Fruit fly (Drosophila melanogaster) ovary, adult (tissue): ENCODE data around the gene Meics.

ENCODE experiments used
- CG17801 ChIP-seq: fragments of 200-800 bp; optimal IDR thresholded peaks from 2 replicates; lab custom pipeline; 2019; ENCODE audit warnings: missing biosample characterization, mild to moderate bottlenecking, missing genetic modification characterization, moderate library complexity; ENCODE audit not compliant: partially characterized antibody

Gene Meics

DNA sequence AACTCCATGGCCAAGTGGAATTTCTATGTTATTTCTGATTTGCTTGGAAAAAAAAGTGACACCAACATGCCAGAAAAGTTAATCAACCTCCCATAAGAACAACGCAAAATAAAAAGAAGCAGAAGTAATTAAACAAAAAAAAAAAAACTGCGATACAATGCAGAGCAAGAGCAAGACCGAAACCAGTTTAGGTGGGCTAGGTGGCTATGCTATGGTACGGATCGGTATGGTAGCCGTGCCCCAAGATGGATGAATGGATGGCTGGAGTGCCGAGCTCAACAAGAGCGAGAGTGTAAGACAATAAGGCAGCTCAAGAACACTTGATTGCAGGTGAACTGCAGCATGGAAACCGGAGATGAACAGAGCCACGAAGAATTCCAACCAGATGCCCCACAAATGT lies 27.7 kb downstream of the Meics start:
- TF ChIP-seq CG17801 (GFP tag; lab: Kevin White, UChicago): no peak

dm6 chr3L:13934902-13935301 lies 29.6 kb downstream of the Meics start:
- TF ChIP-seq CG17801 (GFP tag; lab: Kevin White, UChicago): no peak

DNA sequence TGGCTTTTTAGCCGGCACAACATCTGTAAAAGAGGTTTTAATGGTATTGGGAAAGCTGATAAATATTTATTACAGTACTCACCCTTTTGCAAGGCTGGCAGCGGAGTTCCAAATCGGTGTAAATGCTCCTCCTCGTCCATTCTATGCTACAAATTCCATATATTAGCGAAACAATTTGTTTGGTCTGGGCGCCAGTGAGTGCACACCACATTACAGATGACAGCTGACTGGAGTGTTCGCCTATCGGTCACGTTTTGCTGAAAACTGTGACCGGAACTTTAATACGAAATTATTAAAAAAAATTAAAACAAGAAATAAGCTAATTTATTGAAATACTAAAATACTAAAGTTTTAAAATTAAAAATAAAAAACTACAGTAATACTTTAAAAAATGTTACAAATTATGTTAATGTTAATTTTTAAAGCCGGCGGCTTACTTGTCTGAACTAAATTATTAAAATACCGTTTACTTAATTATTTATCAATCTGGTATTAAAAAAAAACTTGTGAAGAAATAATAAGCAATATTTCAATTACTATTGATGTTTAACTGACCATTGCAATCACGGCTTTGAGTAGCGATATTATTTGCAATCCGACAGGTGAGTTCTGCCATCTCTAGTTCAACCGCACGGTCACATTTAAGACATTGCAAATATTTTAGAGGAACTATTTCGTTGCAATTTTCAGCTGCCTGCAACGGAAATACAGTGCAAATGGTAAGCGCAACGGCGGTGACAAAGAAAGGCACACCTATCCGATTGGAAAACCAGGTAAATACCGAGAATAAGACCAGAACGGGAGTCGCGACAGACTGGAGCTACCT lies 35.5 kb downstream of the Meics start, which contains the start of the genes CG8833 and DCTN1-p150:
CG8833 (minus strand) TSS at position 232 of the 826 bp plus-strand sequence.
DCTN1-p150 (plus strand) TSS at position 619 of the 826 bp plus-strand sequence.
- TF ChIP-seq CG17801 (GFP tag; lab: Kevin White, UChicago): no peak

DNA sequence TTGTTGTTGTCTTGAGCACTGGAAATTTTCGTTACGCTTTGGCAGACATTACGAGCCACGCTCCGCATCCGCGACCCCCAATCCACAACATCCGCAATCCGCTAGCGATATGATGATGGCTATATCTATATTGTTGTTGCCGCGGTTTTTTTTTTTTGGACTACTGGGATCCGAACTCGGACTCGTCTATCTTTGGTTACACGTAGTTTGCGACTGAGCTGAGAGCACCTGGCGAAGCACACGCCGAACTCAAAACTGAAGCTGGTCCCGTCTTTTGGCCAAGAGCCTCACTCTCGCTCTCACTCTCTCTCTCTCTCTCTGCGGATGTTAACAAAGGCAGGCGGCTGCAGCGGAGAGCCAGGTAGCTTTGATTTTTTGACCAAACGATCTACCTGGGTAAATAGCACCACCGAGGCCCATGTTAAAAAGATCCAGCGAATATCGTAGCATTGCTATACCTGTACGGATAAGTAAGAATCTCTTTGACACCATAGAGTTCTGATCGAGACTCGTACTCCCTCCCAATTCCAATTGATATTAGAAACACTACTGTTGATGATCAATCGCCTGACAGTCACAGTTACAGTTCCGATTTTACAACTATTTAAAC lies 39.3 kb downstream of the Meics start, which contains the start of gene Rgl:
Rgl (minus strand) TSS at position 219 of the 610 bp plus-strand sequence.
- TF ChIP-seq CG17801 (GFP tag; lab: Kevin White, UChicago): peak; percentile 1

DNA sequence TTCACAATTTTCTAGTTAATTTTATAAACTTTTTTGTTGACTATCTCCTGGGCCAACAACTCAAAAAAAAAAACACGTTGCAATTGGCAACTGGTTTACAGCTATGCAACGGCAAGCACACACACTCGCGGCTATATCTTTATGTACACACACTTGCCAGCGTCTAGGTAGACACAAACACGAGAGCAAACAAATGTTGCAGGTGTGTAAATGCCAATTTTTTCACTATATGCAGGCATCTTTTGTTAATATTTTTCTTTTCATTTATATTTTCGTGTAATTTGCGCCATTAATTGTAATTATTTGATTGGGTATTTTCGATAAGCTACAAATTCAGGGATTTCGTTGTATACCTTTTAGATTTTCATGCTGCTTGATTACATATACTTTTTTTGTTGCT lies 39.9 kb downstream of the Meics start:
- no peak for TF ChIP-seq CG17801 (GFP tag; lab: Kevin White, UChicago)

DNA sequence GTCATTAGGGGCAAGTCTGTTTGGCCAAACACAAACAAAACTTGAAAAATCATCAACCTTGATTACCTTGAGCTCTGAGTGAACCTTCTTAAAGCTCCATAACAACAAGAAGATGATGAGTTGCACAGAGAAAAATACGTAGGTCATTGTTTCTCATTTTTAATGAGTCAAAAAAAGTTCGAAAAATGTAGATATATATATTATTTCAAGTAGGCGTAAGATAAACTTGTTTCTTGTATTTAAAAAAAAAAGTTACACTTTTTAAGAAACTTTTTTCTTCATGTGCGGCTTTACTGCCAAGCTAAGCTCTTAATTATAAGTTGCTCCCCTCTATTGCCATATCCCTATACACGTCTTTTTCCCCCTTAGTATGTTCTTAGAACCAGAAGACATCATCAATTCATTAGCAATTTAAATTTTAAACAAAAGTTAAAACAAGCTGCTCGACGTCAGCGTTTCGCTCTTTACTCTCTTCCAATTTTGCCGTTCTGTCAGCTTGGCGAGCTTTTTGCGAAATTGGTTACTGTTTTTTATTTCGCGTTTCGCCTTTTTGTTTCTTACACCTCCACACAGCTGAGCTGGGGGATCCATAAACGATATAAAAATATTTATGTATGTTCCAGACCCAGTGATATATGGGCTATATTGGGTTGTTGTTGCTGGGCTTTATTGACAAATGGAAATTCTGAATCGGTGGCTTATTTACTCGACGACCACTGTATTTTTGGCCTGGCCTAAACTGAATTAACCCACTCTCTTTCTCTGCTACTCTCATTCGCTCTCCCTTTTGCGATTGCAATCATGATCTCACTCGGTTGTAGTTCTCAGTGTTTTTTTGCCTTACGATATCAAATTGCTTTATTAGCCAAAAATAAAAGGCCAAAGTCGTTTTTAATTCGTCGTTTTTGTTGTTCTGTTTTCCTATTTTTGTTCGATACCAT lies 40.9 kb downstream of the Meics start:
- peak; percentile 77 for TF ChIP-seq CG17801 (GFP tag; lab: Kevin White, UChicago)

- TF ChIP-seq CG17801 (GFP tag; lab: Kevin White, UChicago): no peak
Observed at dm6 chr3L:13922023-13922652, 42.4 kb downstream of the Meics start.

DNA sequence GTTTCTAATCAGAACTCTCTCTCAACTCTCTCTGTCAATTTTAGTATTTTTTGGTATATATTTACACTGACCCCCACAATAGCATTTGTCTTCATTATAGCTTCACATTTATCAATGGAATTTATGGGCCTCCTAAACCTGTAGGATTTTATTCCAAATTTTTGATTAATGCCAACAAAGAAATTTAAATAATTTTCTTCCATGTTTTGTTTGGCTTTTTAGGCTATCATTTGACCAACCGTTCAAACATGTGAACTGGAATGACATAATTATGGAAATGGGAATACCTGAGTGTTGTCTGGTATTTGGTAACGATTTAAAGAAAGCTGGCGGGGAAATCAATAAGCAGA lies 43.9 kb downstream of the Meics start:
- no peak for TF ChIP-seq CG17801 (GFP tag; lab: Kevin White, UChicago)

DNA sequence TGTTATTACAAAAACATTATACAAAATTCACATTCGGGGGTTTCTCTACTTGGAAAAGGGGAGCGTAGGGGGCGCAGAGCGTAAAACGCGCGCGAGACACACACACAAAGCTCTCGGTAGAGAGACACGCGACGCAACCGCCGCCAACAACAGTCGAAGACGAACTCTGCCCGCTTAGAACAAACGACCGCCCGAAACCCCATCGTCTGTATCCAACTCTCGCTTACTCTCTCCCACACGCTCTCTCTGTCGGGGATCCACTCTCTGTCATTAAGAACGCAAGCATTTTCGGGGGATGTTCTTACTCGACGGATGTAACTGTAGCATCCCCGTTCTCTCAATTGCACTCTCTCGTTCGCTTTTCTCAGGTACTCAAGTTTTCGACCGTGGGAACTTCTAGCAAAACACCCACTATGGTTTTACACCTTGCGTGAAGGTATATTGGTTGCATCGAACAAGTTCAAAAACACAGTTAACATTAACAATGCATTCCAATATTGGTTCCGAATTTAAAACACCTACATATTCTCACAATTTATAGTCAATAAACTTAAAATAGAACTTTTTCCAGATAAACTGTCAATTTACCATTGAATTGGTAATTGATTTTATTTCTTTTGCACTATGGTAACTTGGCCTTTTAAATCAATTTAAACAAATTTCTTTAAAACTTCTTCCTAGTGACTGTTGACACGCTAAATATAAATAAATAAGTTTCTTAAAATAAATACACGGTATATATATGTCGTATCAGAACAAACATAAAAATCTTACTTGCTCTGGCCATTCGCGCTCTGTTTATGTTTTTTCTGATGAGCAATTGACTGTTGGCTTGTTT lies 44.5 kb downstream of the Meics start:
- TF ChIP-seq CG17801 (GFP tag; lab: Kevin White, UChicago): peak; percentile 68

DNA sequence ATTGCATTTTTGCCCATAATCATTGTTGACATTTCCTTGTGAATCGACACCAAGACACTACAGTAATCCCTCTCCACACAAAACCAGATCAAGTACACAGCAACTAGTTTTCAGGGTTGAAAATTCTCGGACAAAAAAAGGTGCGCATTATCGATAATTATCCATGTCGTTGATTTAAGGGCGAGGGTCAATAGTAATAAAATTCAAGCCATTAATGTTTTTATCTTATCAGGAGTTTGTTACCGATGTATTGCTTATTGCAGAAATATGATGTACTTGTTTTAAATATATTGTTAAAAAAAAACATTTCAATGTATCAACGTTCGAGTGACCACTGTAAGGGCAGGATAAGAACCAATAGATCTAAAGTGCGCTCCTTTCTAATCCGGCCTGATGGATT lies 45.7 kb downstream of the Meics start:
- no peak for TF ChIP-seq CG17801 (GFP tag; lab: Kevin White, UChicago)

DNA sequence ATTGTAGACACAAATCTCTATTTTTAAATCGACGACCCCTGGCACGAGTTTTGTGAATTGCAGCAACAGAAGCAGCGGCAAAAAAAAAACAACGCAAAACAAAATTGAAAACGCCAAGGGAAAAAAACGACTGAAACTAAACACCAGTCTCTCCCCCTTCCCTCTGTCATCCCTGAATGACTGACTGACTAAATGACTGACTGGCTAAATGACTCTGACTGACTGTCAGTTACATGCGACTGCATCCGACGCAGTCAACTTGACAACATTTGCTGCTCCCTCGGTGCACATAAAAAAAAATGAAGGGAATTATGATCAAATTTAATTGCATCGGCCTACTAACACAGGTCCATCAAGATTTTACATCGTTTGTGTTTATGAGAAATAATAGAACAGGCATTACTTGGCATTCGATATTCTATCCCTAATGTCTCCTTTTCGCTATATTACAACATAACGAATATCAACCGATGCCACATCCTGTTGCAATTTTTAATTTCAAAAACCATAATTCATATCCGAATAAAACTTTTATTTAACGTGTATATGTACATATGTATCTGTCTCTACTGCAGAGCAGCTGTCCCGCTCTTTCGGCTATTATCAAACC lies 46.8 kb downstream of the Meics start:
- TF ChIP-seq CG17801 (GFP tag; lab: Kevin White, UChicago): no peak

DNA sequence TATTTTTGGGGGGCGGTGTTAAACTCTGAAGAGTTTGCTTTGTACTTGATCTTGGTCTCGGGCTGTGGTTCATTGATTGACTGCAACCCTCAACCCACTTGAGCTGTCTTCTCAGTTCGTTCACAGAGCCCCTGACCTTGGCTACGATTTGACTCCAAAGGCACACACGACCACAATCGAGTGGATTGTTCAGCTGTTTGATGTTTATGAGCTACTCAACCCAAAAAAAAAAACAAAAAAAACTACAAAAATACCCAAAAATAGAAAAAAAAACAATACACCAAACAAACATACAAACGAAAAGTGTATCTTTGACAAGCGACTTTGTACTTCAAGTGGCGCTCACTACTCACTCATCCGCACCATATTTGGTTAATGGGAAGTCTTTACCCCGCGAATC lies 49.9 kb downstream of the Meics start:
- TF ChIP-seq CG17801 (GFP tag; lab: Kevin White, UChicago): no peak

DNA sequence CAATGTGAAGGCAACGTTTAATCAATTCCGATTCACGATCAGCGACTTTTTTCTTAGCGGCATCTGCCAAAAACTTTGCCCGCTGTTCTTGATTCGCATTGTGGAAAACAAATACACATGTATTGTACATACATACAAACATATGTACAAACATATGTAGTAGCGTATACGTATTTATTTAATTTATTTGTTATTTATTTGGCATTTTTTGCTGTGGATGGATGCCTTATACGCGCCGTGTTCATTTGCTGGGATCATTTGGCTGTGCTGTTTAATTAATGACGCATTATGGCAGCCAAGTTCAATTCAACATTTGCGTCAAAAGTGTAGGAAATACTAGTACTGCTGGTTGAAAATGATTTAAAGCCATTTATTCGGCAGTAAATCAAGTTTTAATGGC lies 51.7 kb downstream of the Meics start:
- TF ChIP-seq CG17801 (GFP tag; lab: Kevin White, UChicago): no peak
